Worm (Caenorhabditis elegans) whole organism, early embryonic: ENCODE results near the gene hlh-29.
A peak's percentile ranks its signal among the peaks of the same experiment; 100 is the strongest.

ENCODE experiments used
- aly-1 ChIP-seq: sonication (generic microtip); optimal IDR thresholded peaks from 2 replicates; lab custom pipeline; 2016; ENCODE audit warnings: missing genetic modification characterization, missing compliant biosample characterization
- ama-1 ChIP-seq: fragments of 150-350 bp; optimal IDR thresholded peaks from 2 replicates; lab custom pipeline; 2014
- ceh-13 ChIP-seq: fragments of 200-800 bp; sonication (Bioruptor generic); optimal IDR thresholded peaks from 2 replicates; lab custom pipeline; 2018; ENCODE audit warnings: mild to moderate bottlenecking, missing genetic modification characterization, missing compliant biosample characterization
- hmg-4 ChIP-seq: fragments of 200-800 bp; sonication (Bioruptor generic); optimal IDR thresholded peaks from 2 replicates; lab custom pipeline; 2018; ENCODE audit warnings: mild to moderate bottlenecking, missing genetic modification characterization, missing compliant biosample characterization
- pes-1 ChIP-seq: fragments of 200-800 bp; sonication (Bioruptor generic); IDR thresholded peaks from 2 replicates; pipeline ENCODE4 v1.3.6; 2022; ENCODE audit warnings: missing genetic modification reagents, missing genetic modification characterization, missing compliant biosample characterization

ce11 chrX:17513507-17514113 is 34.8 kb downstream of the hlh-29 start, which contains the start of gene nhr-1:
- TF ChIP-seq ama-1 (lab: Kevin White, UChicago), result no peak
- no peak for TF ChIP-seq pes-1 (GFP tag; lab: Robert Waterston, UW)
- TF ChIP-seq hmg-4, result peak; percentile 85
- TF ChIP-seq aly-1, result peak; percentile 20
- TF ChIP-seq ceh-13 (GFP tag; lab: Kevin White, UChicago), result no peak
